Fruit fly (Drosophila melanogaster) Kc167 (cell line): ENCODE results near the gene Plod.

Experiments used
- Myc ChIP-seq: fragments of >200 bp; optimal IDR thresholded peaks from 2 replicates; lab custom pipeline; 2017; ENCODE audit warnings: missing external identifiers
- Sin3A ChIP-seq: fragments of >200 bp; optimal IDR thresholded peaks from 2 replicates; lab custom pipeline; 2018; ENCODE audit warnings: missing external identifiers
- h ChIP-seq: fragments of >200 bp; optimal IDR thresholded peaks from 3 replicates; lab custom pipeline; 2018; ENCODE audit warnings: missing external identifiers
- insv ChIP-seq: fragments of >200 bp; optimal IDR thresholded peaks from 3 replicates; lab custom pipeline; 2018; ENCODE audit warnings: missing external identifiers
- psq ChIP-seq: fragments of >200 bp; optimal IDR thresholded peaks from 2 replicates; lab custom pipeline; 2017; ENCODE audit warnings: missing external identifiers
- ttk ChIP-seq: sonication (Bioruptor generic); optimal IDR thresholded peaks from 2 replicates; lab custom pipeline; 2017; ENCODE audit warnings: missing external identifiers

Plod gene

dm6 chr3L:11148478-11149251 lies 57.2 kb downstream of the Plod start:
- no peak for TF ChIP-seq psq (lab: Kevin White, UChicago)
- TF ChIP-seq Myc (lab: Kevin White, UChicago) = no peak
- TF ChIP-seq h (lab: Kevin White, UChicago) = no peak
- TF ChIP-seq Sin3A (lab: Kevin White, UChicago) = no peak
- TF ChIP-seq insv (lab: Kevin White, UChicago) = no peak
- no peak for TF ChIP-seq ttk
